Worm (Caenorhabditis elegans) whole organism, midembryonic: Measurements from ENCODE around the gene ttr-3.

Source experiments
- flt-1 ChIP-seq: fragments of 200-800 bp; sonication (Bioruptor generic); IDR thresholded peaks from 2 replicates; pipeline ENCODE4 v1.3.6; 2022; ENCODE audit warnings: missing genetic modification characterization, missing compliant biosample characterization
- ref-1 ChIP-seq: fragments of 200-800 bp; sonication (Bioruptor generic); conservative IDR thresholded peaks from 2 replicates; pipeline ENCODE4 v1.3.6; 2022; ENCODE audit warnings: missing genetic modification reagents, missing genetic modification characterization, missing compliant biosample characterization
- tab-1 ChIP-seq: fragments of 200-800 bp; sonication (Bioruptor generic); IDR thresholded peaks from 2 replicates; pipeline ENCODE4 v1.3.6; 2022; ENCODE audit warnings: missing genetic modification characterization, missing compliant biosample characterization

DNA sequence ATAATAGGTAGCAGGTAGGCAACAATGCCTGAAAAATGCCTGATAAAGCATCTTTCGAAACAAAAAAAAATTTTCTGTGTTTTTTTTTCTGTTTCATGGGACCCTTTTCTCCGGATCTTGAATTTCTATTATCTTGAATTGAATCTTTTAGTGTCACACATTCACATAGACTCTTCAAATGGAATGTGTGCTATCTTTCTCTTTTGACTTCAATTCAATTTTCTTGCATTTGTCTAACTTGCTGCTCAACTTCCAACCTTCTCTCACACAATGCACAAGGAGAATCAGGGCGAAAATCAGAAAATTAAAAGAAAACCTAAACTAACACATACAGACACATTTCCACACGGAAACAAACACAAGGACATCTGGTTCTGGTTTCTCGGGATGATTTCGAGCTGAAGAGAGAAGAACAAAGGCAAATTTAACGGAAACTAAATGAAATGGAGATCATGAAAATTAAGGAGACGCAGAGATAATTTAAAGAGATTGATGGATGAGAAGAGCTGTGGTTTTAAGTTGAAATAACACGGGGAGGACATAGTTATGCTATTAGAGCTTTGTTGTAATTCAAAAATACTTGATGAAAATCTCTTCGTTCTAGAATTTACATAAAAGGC is 45.8 kb upstream of the ttr-3 start:
- TF ChIP-seq ref-1 (GFP tag; lab: Robert Waterston, UW) (no peak), tab-1 (GFP tag; lab: Robert Waterston, UW) (no peak), flt-1 (GFP tag; lab: Robert Waterston, UW) (no peak)
